Worm (Caenorhabditis elegans): ENCODE measurements around the gene spe-41.

- no peak for TF ChIP-seq elt-3 (tag; optimal IDR thresholded peaks at IDR 0.05)
- TF ChIP-seq nhr-2 (tag; optimal IDR thresholded peaks at IDR 0.05): no peak
- no peak for TF ChIP-seq mep-1 (tag; optimal IDR thresholded peaks at IDR 0.05)
- TF ChIP-seq lin-13 (tag; optimal IDR thresholded peaks at IDR 0.05): no peak
- TF ChIP-seq nhr-28 (tag; optimal IDR thresholded peaks at IDR 0.05): no peak
- TF ChIP-seq nhr-237 (tag; optimal IDR thresholded peaks at IDR 0.05): no peak
- no peak for TF ChIP-seq ceh-83 (GFP tag; optimal IDR thresholded peaks at IDR 0.05)
- no peak for TF ChIP-seq mab-5 (tag; optimal IDR thresholded peaks at IDR 0.05)
- TF ChIP-seq nhr-12 (tag; optimal IDR thresholded peaks at IDR 0.05): no peak
- TF ChIP-seq sptf-1 (tag; optimal IDR thresholded peaks at IDR 0.05): no peak
- no peak for TF ChIP-seq blmp-1 (tag; optimal IDR thresholded peaks at IDR 0.05)
- TF ChIP-seq pha-4 (tag; optimal IDR thresholded peaks at IDR 0.05): no peak
- TF ChIP-seq unc-39 (tag; optimal IDR thresholded peaks at IDR 0.05): no peak
- TF ChIP-seq ham-2 (GFP tag; optimal IDR thresholded peaks at IDR 0.05): no peak
Observed at ce11 chrIII:3390144-3390543, 53.9 kb downstream of the spe-41 start.
